Worm (Caenorhabditis elegans): ENCODE results near the gene C17F4.7.

DNA sequence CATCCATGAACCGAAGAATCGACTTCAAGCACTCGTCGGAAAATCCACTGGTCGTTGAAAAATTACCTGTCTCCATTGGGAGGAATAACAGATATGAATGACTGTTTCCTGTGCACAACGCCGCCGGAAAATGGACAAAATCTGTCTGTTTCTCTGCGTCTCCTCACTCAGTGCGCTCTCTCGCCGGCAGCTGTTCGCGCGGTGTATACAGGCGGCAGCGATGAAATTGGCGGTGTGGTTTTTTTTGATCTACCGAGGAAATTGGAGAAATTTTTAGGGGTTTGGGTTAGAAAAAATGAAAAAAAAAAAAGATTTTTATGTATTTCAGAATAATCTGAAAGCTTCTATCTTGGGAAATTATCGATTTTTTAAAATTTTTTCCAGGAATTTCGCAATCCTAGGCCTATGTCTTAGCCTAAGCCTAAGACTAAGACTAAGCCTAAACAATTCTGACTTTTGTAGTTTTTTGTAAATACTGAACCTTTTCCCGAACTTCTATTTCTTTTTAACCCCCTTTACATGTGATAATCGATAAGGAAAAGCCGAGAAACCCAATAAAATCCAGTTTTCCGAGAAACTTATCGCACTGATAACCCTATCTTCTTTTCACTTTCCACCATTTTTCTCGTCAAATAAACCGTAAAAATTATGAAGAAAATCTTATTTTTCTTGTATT lies 2.4 kb upstream of the C17F4.7 start, which contains the start of the genes fbxc-50 and C17F4.2:
- TF ChIP-seq hlh-6 (tag; optimal IDR thresholded peaks at IDR 0.05) = no peak
- no peak for TF ChIP-seq elt-2 (tag; optimal IDR thresholded peaks at IDR 0.05)
- TF ChIP-seq hlh-30 (tag; optimal IDR thresholded peaks at IDR 0.05; ENCODE audit: insufficient read depth) = no peak
- TF ChIP-seq ceh-19 (GFP tag; optimal IDR thresholded peaks at IDR 0.05) = no peak
- TF ChIP-seq rnt-1 (tag; optimal IDR thresholded peaks at IDR 0.05) = no peak
- no peak for TF ChIP-seq pha-4 (tag; optimal IDR thresholded peaks at IDR 0.05)
- no peak for TF ChIP-seq zip-5 (tag; optimal IDR thresholded peaks at IDR 0.05)
- no peak for TF ChIP-seq unc-55 (GFP tag; optimal IDR thresholded peaks at IDR 0.05)
